Worm (Caenorhabditis elegans) whole organism, L1 larva: ENCODE data around the gene F13A2.9.

Experiments
- C04F5.9 ChIP-seq: sonication (generic microtip); optimal IDR thresholded peaks from 2 replicates; lab custom pipeline; 2016; ENCODE audit warnings: missing genetic modification characterization, missing compliant biosample characterization
- C16A3.4 ChIP-seq: fragments of 150-350 bp; optimal IDR thresholded peaks from 2 replicates; lab custom pipeline; 2014; ENCODE audit warnings: missing biosample characterization, missing genetic modification characterization
- C34B4.2 ChIP-seq: sonication (generic microtip); optimal IDR thresholded peaks from 2 replicates; lab custom pipeline; 2017; ENCODE audit warnings: mild to moderate bottlenecking, missing genetic modification characterization, missing compliant biosample characterization
- F16B12.6 ChIP-seq: fragments of 150-350 bp; optimal IDR thresholded peaks from 2 replicates; lab custom pipeline; 2014; ENCODE audit warnings: missing biosample characterization, missing genetic modification characterization
- aha-1 ChIP-seq: fragments of 150-350 bp; optimal IDR thresholded peaks from 2 replicates; lab custom pipeline; 2014; ENCODE audit warnings: missing biosample characterization, missing genetic modification characterization
- alr-1 ChIP-seq: fragments of 200-800 bp; sonication (Bioruptor generic); optimal IDR thresholded peaks from 2 replicates; lab custom pipeline; 2018; ENCODE audit warnings: borderline replicate concordance, mild to moderate bottlenecking, missing genetic modification characterization, missing compliant biosample characterization
- aly-2 ChIP-seq: fragments of 150-350 bp; optimal IDR thresholded peaks from 2 replicates; lab custom pipeline; 2014; ENCODE audit warnings: missing biosample characterization, missing genetic modification characterization
- ceh-63 ChIP-seq: fragments of 200-800 bp; sonication (Bioruptor generic); optimal IDR thresholded peaks from 2 replicates; lab custom pipeline; 2018; ENCODE audit warnings: mild to moderate bottlenecking, missing genetic modification characterization, missing compliant biosample characterization
- ceh-82 ChIP-seq, 3 experiments: fragments of 150-350 bp in 1 of 3; sonication (generic microtip) in 2 of 3; optimal IDR thresholded peaks; 2 replicates each; lab custom pipeline; 2014 to 2017; ENCODE audit warnings: missing biosample characterization in 3 of 3, missing genetic modification characterization in 3 of 3
- ceh-88 ChIP-seq: fragments of 200-800 bp; sonication (Bioruptor generic); IDR thresholded peaks from 2 replicates; pipeline ENCODE4 v1.3.6; 2022; ENCODE audit warnings: missing genetic modification characterization, missing compliant biosample characterization
- ceh-90 ChIP-seq: sonication (generic microtip); optimal IDR thresholded peaks from 2 replicates; lab custom pipeline; 2016; ENCODE audit warnings: missing genetic modification characterization, missing compliant biosample characterization
- ces-1 ChIP-seq: fragments of 150-350 bp; optimal IDR thresholded peaks from 2 replicates; lab custom pipeline; 2014; ENCODE audit warnings: missing biosample characterization, missing genetic modification reagents, missing genetic modification characterization
- dsc-1 ChIP-seq: sonication (generic microtip); optimal IDR thresholded peaks from 2 replicates; lab custom pipeline; 2016; ENCODE audit warnings: mild to moderate bottlenecking, missing genetic modification characterization, missing compliant biosample characterization
- efl-1 ChIP-seq, 4 experiments: fragments of 150-350 bp; optimal IDR thresholded peaks in 3 of 4; peaks in 1 of 4; 1 replicate in 1 of 4; 2 replicates in 3 of 4; lab custom pipeline; 2014; ENCODE audit warnings: missing biosample characterization in 2 of 4, missing genetic modification characterization in 2 of 4, missing genetic modification reagents in 2 of 4
- elt-3 ChIP-seq, 6 experiments: fragments of 150-350 bp in 1 of 6; sonication (generic microtip); optimal IDR thresholded peaks; 2 replicates each; lab custom pipeline; 2017 to 2018; ENCODE audit warnings: missing biosample characterization in 6 of 6, missing genetic modification characterization in 6 of 6, inconsistent platforms in 1 of 6
- fkh-8 ChIP-seq: sonication (generic microtip); optimal IDR thresholded peaks from 2 replicates; lab custom pipeline; 2016; ENCODE audit warnings: mild to moderate bottlenecking, missing genetic modification characterization, missing compliant biosample characterization
- hpl-2 ChIP-seq: fragments of 150-350 bp; optimal IDR thresholded peaks from 2 replicates; lab custom pipeline; 2014; ENCODE audit warnings: missing biosample characterization, missing genetic modification reagents, missing genetic modification characterization
- irx-1 ChIP-seq: sonication (generic microtip); optimal IDR thresholded peaks from 2 replicates; lab custom pipeline; 2016; ENCODE audit warnings: missing genetic modification characterization, missing compliant biosample characterization
- lin-13 ChIP-seq: fragments of 150-350 bp; optimal IDR thresholded peaks from 2 replicates; lab custom pipeline; 2014; ENCODE audit warnings: missing biosample characterization, missing genetic modification reagents, missing genetic modification characterization
- lin-14 ChIP-seq: fragments of 200-800 bp; sonication (Bioruptor generic); optimal IDR thresholded peaks from 2 replicates; lab custom pipeline; 2018; ENCODE audit warnings: mild to moderate bottlenecking, missing genetic modification characterization, moderate library complexity, missing compliant biosample characterization
- lin-15B ChIP-seq: fragments of 150-350 bp; sonication (generic microtip); optimal IDR thresholded peaks from 3 replicates; lab custom pipeline; 2014; ENCODE audit warnings: missing biosample characterization, missing genetic modification characterization
- lin-39 ChIP-seq: fragments of 150-350 bp; optimal IDR thresholded peaks from 2 replicates; lab custom pipeline; 2014; ENCODE audit warnings: missing biosample characterization, missing genetic modification reagents, missing genetic modification characterization
- lir-3 ChIP-seq: sonication (generic microtip); optimal IDR thresholded peaks from 2 replicates; lab custom pipeline; 2016; ENCODE audit warnings: mild to moderate bottlenecking, missing genetic modification characterization, moderate library complexity, missing compliant biosample characterization; ENCODE audit not compliant: poor library complexity
- mab-9 ChIP-seq: fragments of 200-800 bp; sonication (Bioruptor generic); IDR thresholded peaks from 2 replicates; pipeline ENCODE4 v1.3.6; 2022; ENCODE audit warnings: missing genetic modification reagents, missing genetic modification characterization, missing compliant biosample characterization
- mep-1 ChIP-seq: fragments of 150-350 bp; optimal IDR thresholded peaks from 2 replicates; lab custom pipeline; 2014; ENCODE audit warnings: missing biosample characterization, missing genetic modification characterization
- nhr-11 ChIP-seq: fragments of 150-350 bp; optimal IDR thresholded peaks from 2 replicates; lab custom pipeline; 2014; ENCODE audit warnings: missing biosample characterization, missing genetic modification characterization
- nhr-19 ChIP-seq: fragments of 200-800 bp; sonication (Bioruptor generic); conservative IDR thresholded peaks from 2 replicates; pipeline ENCODE4 v1.3.6; 2022; ENCODE audit warnings: missing genetic modification characterization, missing compliant biosample characterization
- nhr-20 ChIP-seq: sonication (generic microtip); optimal IDR thresholded peaks from 2 replicates; lab custom pipeline; 2016; ENCODE audit warnings: mild to moderate bottlenecking, missing genetic modification characterization, missing compliant biosample characterization
- nhr-71 ChIP-seq: sonication (generic microtip); optimal IDR thresholded peaks from 2 replicates; lab custom pipeline; 2016; ENCODE audit warnings: mild to moderate bottlenecking, missing genetic modification characterization, moderate library complexity, missing compliant biosample characterization
- nhr-84 ChIP-seq: sonication (generic microtip); optimal IDR thresholded peaks from 2 replicates; lab custom pipeline; 2017; ENCODE audit warnings: missing biosample characterization, missing genetic modification characterization
- pqm-1 ChIP-seq: sonication (generic microtip); optimal IDR thresholded peaks from 3 replicates; lab custom pipeline; 2017; ENCODE audit warnings: missing biosample characterization, missing genetic modification characterization
- skn-1 ChIP-seq: fragments of 150-350 bp; optimal IDR thresholded peaks from 2 replicates; lab custom pipeline; 2014; ENCODE audit warnings: missing biosample characterization, missing genetic modification characterization
- snu-23 ChIP-seq: sonication (generic microtip); optimal IDR thresholded peaks from 2 replicates; lab custom pipeline; 2016; ENCODE audit warnings: missing genetic modification characterization, missing compliant biosample characterization
- sox-4 ChIP-seq: sonication (generic microtip); optimal IDR thresholded peaks from 2 replicates; lab custom pipeline; 2016; ENCODE audit warnings: missing genetic modification characterization, missing compliant biosample characterization
- sup-37 ChIP-seq: fragments of 200-800 bp; sonication (Bioruptor generic); optimal IDR thresholded peaks from 2 replicates; lab custom pipeline; 2018; ENCODE audit warnings: mild to moderate bottlenecking, missing genetic modification characterization, missing compliant biosample characterization
- tbx-2 ChIP-seq: sonication (generic microtip); optimal IDR thresholded peaks from 2 replicates; lab custom pipeline; 2016; ENCODE audit warnings: missing genetic modification characterization, missing compliant biosample characterization
- tlp-1 ChIP-seq: fragments of 150-350 bp; optimal IDR thresholded peaks from 2 replicates; lab custom pipeline; 2014; ENCODE audit warnings: missing biosample characterization, missing genetic modification characterization
- unc-30 ChIP-seq: sonication (generic microtip); optimal IDR thresholded peaks from 2 replicates; lab custom pipeline; 2017; ENCODE audit warnings: missing biosample characterization, missing genetic modification characterization
- unc-98 ChIP-seq: fragments of 200-800 bp; sonication (Bioruptor generic); IDR thresholded peaks from 2 replicates; pipeline ENCODE4 v1.3.6; 2022; ENCODE audit warnings: missing genetic modification characterization, missing compliant biosample characterization
- vab-15 ChIP-seq: sonication (generic microtip); optimal IDR thresholded peaks from 2 replicates; lab custom pipeline; 2017; ENCODE audit warnings: missing genotype, mild to moderate bottlenecking, missing genetic modification characterization, missing compliant biosample characterization
- xbp-1 ChIP-seq: sonication (generic microtip); optimal IDR thresholded peaks from 2 replicates; lab custom pipeline; 2016; ENCODE audit warnings: missing genetic modification characterization, missing compliant biosample characterization
- zip-4 ChIP-seq: fragments of 200-800 bp; sonication (Bioruptor generic); optimal IDR thresholded peaks from 2 replicates; lab custom pipeline; 2018; ENCODE audit warnings: mild to moderate bottlenecking, missing genetic modification characterization, moderate library complexity, missing compliant biosample characterization
- ztf-4 ChIP-seq: fragments of 150-350 bp; optimal IDR thresholded peaks from 2 replicates; lab custom pipeline; 2014; ENCODE audit warnings: missing biosample characterization, missing genetic modification characterization

F13A2.9 gene

ce11 chrV:4398884-4399283 lies 11.6 kb upstream of the F13A2.9 start:
- TF ChIP-seq lir-3 (tag; lab: Kevin White, UChicago): no peak
- no peak for TF ChIP-seq ceh-63
- TF ChIP-seq sox-4 (tag; lab: Kevin White, UChicago): no peak
- TF ChIP-seq efl-1 (optimal IDR thresholded peaks at IDR 0.05; lab: Kevin White, UChicago): no peak
- peak in 1 of 2 experiments; percentile 38 for TF ChIP-seq efl-1 (GFP tag; optimal IDR thresholded peaks at IDR 0.05 in 1 of 2; lab: Kevin White, UChicago)
- TF ChIP-seq, all 84 proteins: peak for 1

- TF ChIP-seq efl-1 (optimal IDR thresholded peaks at IDR 0.05; lab: Kevin White, UChicago) (no peak), efl-1 (GFP tag; optimal IDR thresholded peaks at IDR 0.05 in 1 of 2; lab: Kevin White, UChicago) (peak in 1 of 2 experiments; percentile 50), unc-30 (tag; lab: Kevin White, UChicago) (no peak), dsc-1 (tag; lab: Kevin White, UChicago) (no peak)
These were observed 10.8 kb upstream of the F13A2.9 start for ce11 chrV:4398127-4398526.

- TF ChIP-seq ceh-88 (GFP tag; lab: Robert Waterston, UW) (no peak), ceh-82 (tag; optimal IDR thresholded peaks at IDR 0.05; lab: Kevin White, UChicago) (no peak), alr-1 (tag; lab: Kevin White, UChicago) (no peak), irx-1 (tag; lab: Kevin White, UChicago) (no peak), pqm-1 (tag; lab: Kevin White, UChicago) (no peak), sox-4 (tag; lab: Kevin White, UChicago) (no peak), tlp-1 (no peak), fkh-8 (tag; lab: Kevin White, UChicago) (no peak), elt-3 (tag; optimal IDR thresholded peaks at IDR 0.05; lab: Kevin White, UChicago) (no peak), nhr-19 (GFP tag; lab: Robert Waterston, UW) (no peak), tbx-2 (tag; lab: Kevin White, UChicago) (no peak), mep-1 (no peak), aha-1 (tag; lab: Kevin White, UChicago) (no peak), snu-23 (no peak), nhr-20 (no peak), nhr-84 (tag; lab: Kevin White, UChicago) (no peak), nhr-11 (tag; lab: Kevin White, UChicago) (no peak), ztf-4 (tag; lab: Kevin White, UChicago) (no peak), lin-14 (GFP tag; lab: Kevin White, UChicago) (no peak), lir-3 (tag; lab: Kevin White, UChicago) (no peak)
These were observed 9.0 kb upstream of the F13A2.9 start, which contains the start of gene F13A2.3 for ce11 chrV:4396257-4396656. TSS of gene F13A2.3 (minus strand) at chrV:4396357.

DNA sequence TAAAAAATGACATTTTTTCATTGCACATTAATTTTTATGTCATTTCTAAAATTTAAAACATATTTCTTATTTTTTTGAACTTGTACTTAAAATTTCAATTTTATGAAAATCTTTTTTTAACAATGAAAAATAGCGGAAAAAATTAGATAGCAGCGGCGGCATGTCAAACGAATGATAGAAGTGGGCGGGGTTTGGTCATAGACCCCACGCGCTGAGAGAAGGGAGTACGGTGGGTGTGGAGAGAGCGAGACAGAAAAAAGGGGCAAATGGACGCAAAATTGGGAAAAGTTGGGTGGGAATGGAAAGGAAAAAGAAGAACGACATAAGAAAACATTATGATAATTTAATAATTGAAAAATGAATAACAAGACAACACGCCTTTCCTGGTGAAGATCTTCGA lies 614 bp upstream of the F13A2.9 start:
- TF ChIP-seq zip-4 (no peak), vab-15 (tag; lab: Kevin White, UChicago) (no peak), skn-1 (no peak), C34B4.2 (tag; lab: Kevin White, UChicago) (no peak), lin-15B (no peak), xbp-1 (tag; lab: Kevin White, UChicago) (no peak), efl-1 (optimal IDR thresholded peaks at IDR 0.05; lab: Kevin White, UChicago) (no peak), efl-1 (GFP tag; optimal IDR thresholded peaks at IDR 0.05 in 1 of 2; lab: Kevin White, UChicago) (no peak), unc-98 (GFP tag; lab: Robert Waterston, UW) (no peak), nhr-84 (tag; lab: Kevin White, UChicago) (no peak), lin-13 (GFP tag; lab: Kevin White, UChicago) (no peak), nhr-71 (tag; lab: Kevin White, UChicago) (no peak), lin-39 (tag; lab: Kevin White, UChicago) (no peak)

- TF ChIP-seq skn-1 (no peak), sox-4 (tag; lab: Kevin White, UChicago) (no peak), ceh-90 (tag; lab: Kevin White, UChicago) (no peak), sup-37 (GFP tag; lab: Kevin White, UChicago) (no peak), F16B12.6 (no peak), nhr-71 (tag; lab: Kevin White, UChicago) (no peak), lin-13 (GFP tag; lab: Kevin White, UChicago) (no peak), mab-9 (GFP tag; lab: Robert Waterston, UW) (no peak), nhr-11 (tag; lab: Kevin White, UChicago) (no peak), aly-2 (no peak), ceh-82 (tag; optimal IDR thresholded peaks at IDR 0.05; lab: Kevin White, UChicago) (no peak), C16A3.4 (tag; lab: Kevin White, UChicago) (no peak), hpl-2 (GFP tag; lab: Kevin White, UChicago) (no peak), C04F5.9 (tag; lab: Kevin White, UChicago) (no peak), ces-1 (GFP tag; lab: Kevin White, UChicago) (no peak)
These were observed 1.1 kb downstream of the F13A2.9 start, which contains the start of gene F13A2.10 for ce11 chrV:4386173-4386572. TSS of gene F13A2.10 (minus strand) at chrV:4386273.
